Worm (Caenorhabditis elegans) whole organism, L3 larva: ENCODE data around the gene lips-9.
A peak's percentile ranks its signal among the peaks of the same experiment; 100 is the strongest.

ENCODE experiments used
- R02D3.7 ChIP-seq: fragments of 150-350 bp; optimal IDR thresholded peaks from 2 replicates; lab custom pipeline; 2014; ENCODE audit warnings: missing biosample characterization, missing genetic modification characterization
- aly-2 ChIP-seq: fragments of 150-350 bp; optimal IDR thresholded peaks from 2 replicates; lab custom pipeline; 2014; ENCODE audit warnings: missing biosample characterization, missing genetic modification characterization
- ama-1 ChIP-seq: fragments of 150-350 bp; optimal IDR thresholded peaks from 2 replicates; lab custom pipeline; 2018
- ceh-28 ChIP-seq: fragments of 150-350 bp; optimal IDR thresholded peaks from 2 replicates; lab custom pipeline; 2014; ENCODE audit warnings: missing biosample characterization, missing genetic modification reagents, missing genetic modification characterization
- ceh-9 ChIP-seq: sonication (generic microtip); optimal IDR thresholded peaks from 2 replicates; lab custom pipeline; 2018; ENCODE audit warnings: missing biosample characterization, missing genetic modification characterization
- daf-12 ChIP-seq: fragments of 150-350 bp; optimal IDR thresholded peaks from 2 replicates; lab custom pipeline; 2014; ENCODE audit warnings: missing biosample characterization, missing genetic modification reagents, missing genetic modification characterization
- egl-27 ChIP-seq: sonication (generic microtip); optimal IDR thresholded peaks from 4 replicates; lab custom pipeline; 2017; ENCODE audit warnings: missing biosample characterization, missing genetic modification reagents, missing genetic modification characterization
- egl-5 ChIP-seq: fragments of 150-350 bp; optimal IDR thresholded peaks from 2 replicates; lab custom pipeline; 2017; ENCODE audit warnings: missing biosample characterization, missing genetic modification reagents, missing genetic modification characterization, inconsistent platforms
- elt-1 ChIP-seq: fragments of 150-350 bp; optimal IDR thresholded peaks from 2 replicates; lab custom pipeline; 2014; ENCODE audit warnings: missing biosample characterization, missing genetic modification characterization
- elt-2 ChIP-seq: sonication (generic microtip); optimal IDR thresholded peaks from 2 replicates; lab custom pipeline; 2016; ENCODE audit warnings: missing genetic modification reagents, mild to moderate bottlenecking, missing genetic modification characterization, missing compliant biosample characterization
- elt-3 ChIP-seq, 3 experiments: fragments of 150-350 bp in 1 of 3; sonication (generic microtip) in 2 of 3; optimal IDR thresholded peaks; 2 replicates in 2 of 3; 4 replicates in 1 of 3; lab custom pipeline; 2014 to 2017; ENCODE audit warnings: missing biosample characterization in 3 of 3, missing genetic modification characterization in 3 of 3
- eor-1 ChIP-seq, 2 experiments: fragments of 150-350 bp; optimal IDR thresholded peaks; 2 replicates each; lab custom pipeline; 2014 to 2018; ENCODE audit warnings: missing biosample characterization in 2 of 2, missing genetic modification characterization in 2 of 2
- fkh-2 ChIP-seq: fragments of 150-350 bp; optimal IDR thresholded peaks from 2 replicates; lab custom pipeline; 2014; ENCODE audit warnings: missing biosample characterization, missing genetic modification reagents, missing genetic modification characterization
- fos-1 ChIP-seq: fragments of 150-350 bp; optimal IDR thresholded peaks from 2 replicates; lab custom pipeline; 2014; ENCODE audit warnings: missing biosample characterization, missing genetic modification characterization
- hmg-11 ChIP-seq: sonication (generic microtip); optimal IDR thresholded peaks from 2 replicates; lab custom pipeline; 2016; ENCODE audit warnings: missing genetic modification characterization, missing compliant biosample characterization
- jun-1 ChIP-seq: fragments of 150-350 bp; optimal IDR thresholded peaks from 2 replicates; lab custom pipeline; 2014; ENCODE audit warnings: missing biosample characterization, missing genetic modification reagents, missing genetic modification characterization
- lin-15B ChIP-seq: fragments of 150-350 bp; optimal IDR thresholded peaks from 2 replicates; lab custom pipeline; 2014; ENCODE audit warnings: missing biosample characterization, missing genetic modification characterization
- lin-39 ChIP-seq: fragments of 150-350 bp; optimal IDR thresholded peaks from 2 replicates; lab custom pipeline; 2018; ENCODE audit warnings: missing biosample characterization, missing genetic modification reagents, missing genetic modification characterization
- mml-1 ChIP-seq: fragments of 150-350 bp; sonication (generic microtip); optimal IDR thresholded peaks from 3 replicates; lab custom pipeline; 2014; ENCODE audit warnings: missing biosample characterization, missing genetic modification characterization
- nfya-1 ChIP-seq: sonication (generic microtip); optimal IDR thresholded peaks from 2 replicates; lab custom pipeline; 2017; ENCODE audit warnings: missing genetic modification characterization, mild to moderate bottlenecking, missing compliant biosample characterization, antibody characterized with exemption, moderate library complexity; ENCODE audit not compliant: insufficient read depth
- nhr-11 ChIP-seq: fragments of 150-350 bp; optimal IDR thresholded peaks from 2 replicates; lab custom pipeline; 2014; ENCODE audit warnings: missing biosample characterization, missing genetic modification characterization
- nhr-12 ChIP-seq: fragments of 150-350 bp; optimal IDR thresholded peaks from 2 replicates; lab custom pipeline; 2014; ENCODE audit warnings: missing biosample characterization, missing genetic modification characterization
- nhr-237 ChIP-seq: fragments of 150-350 bp; optimal IDR thresholded peaks from 2 replicates; lab custom pipeline; 2014; ENCODE audit warnings: missing biosample characterization, missing genetic modification characterization
- nhr-28 ChIP-seq: fragments of 150-350 bp; optimal IDR thresholded peaks from 2 replicates; lab custom pipeline; 2014; ENCODE audit warnings: missing biosample characterization, missing genetic modification characterization
- nhr-76 ChIP-seq: fragments of 150-350 bp; sonication (generic microtip); optimal IDR thresholded peaks from 5 replicates; lab custom pipeline; 2014; ENCODE audit warnings: missing biosample characterization, missing genetic modification characterization
- pha-4 ChIP-seq: fragments of 150-350 bp; optimal IDR thresholded peaks from 2 replicates; lab custom pipeline; 2014; ENCODE audit warnings: missing biosample characterization, missing genetic modification reagents, missing genetic modification characterization
- pqm-1 ChIP-seq: fragments of 150-350 bp; optimal IDR thresholded peaks from 2 replicates; lab custom pipeline; 2017; ENCODE audit warnings: missing biosample characterization, missing genetic modification characterization, inconsistent platforms
- sea-2 ChIP-seq: fragments of 150-350 bp; sonication (generic microtip); optimal IDR thresholded peaks from 4 replicates; lab custom pipeline; 2014; ENCODE audit warnings: missing biosample characterization, missing genetic modification reagents, missing genetic modification characterization
- tbx-2 ChIP-seq: sonication (generic microtip); optimal IDR thresholded peaks from 2 replicates; lab custom pipeline; 2016; ENCODE audit warnings: mild to moderate bottlenecking, missing genetic modification characterization, missing compliant biosample characterization
- unc-39 ChIP-seq: sonication (generic microtip); optimal IDR thresholded peaks from 4 replicates; lab custom pipeline; 2017; ENCODE audit warnings: missing biosample characterization, missing genetic modification characterization
- unc-62 ChIP-seq: fragments of 150-350 bp; sonication (generic microtip); optimal IDR thresholded peaks from 4 replicates; lab custom pipeline; 2014; ENCODE audit warnings: missing biosample characterization, missing genetic modification reagents, missing genetic modification characterization
- ztf-4 ChIP-seq: fragments of 150-350 bp; optimal IDR thresholded peaks from 2 replicates; lab custom pipeline; 2014; ENCODE audit warnings: missing biosample characterization, missing genetic modification characterization

lips-9 gene

ce11 chrII:12897942-12898341 is 37.2 kb downstream of the lips-9 start, which contains the start of gene clec-64:
TSS of gene clec-64 (plus strand) at chrII:12898242.
- no peak for TF ChIP-seq unc-39 (tag; lab: Kevin White, UChicago)
- peak; percentile 31 for TF ChIP-seq elt-2 (tag; lab: Kevin White, UChicago)
- no peak for TF ChIP-seq pqm-1 (tag; lab: Kevin White, UChicago)

- TF ChIP-seq elt-3 (tag; optimal IDR thresholded peaks at IDR 0.05; lab: Kevin White, UChicago) (no peak), daf-12 (tag; lab: Kevin White, UChicago) (no peak), unc-39 (tag; lab: Kevin White, UChicago) (no peak), egl-27 (no peak), lin-39 (tag; lab: Kevin White, UChicago) (no peak), pqm-1 (tag; lab: Kevin White, UChicago) (no peak), R02D3.7 (tag; lab: Kevin White, UChicago) (no peak), sea-2 (GFP tag; lab: Kevin White, UChicago) (no peak), lin-15B (no peak), aly-2 (tag; lab: Kevin White, UChicago) (no peak), ztf-4 (tag; lab: Kevin White, UChicago) (no peak), mml-1 (tag; lab: Kevin White, UChicago) (no peak), nhr-28 (tag; lab: Kevin White, UChicago) (no peak)
Observed at ce11 chrII:12897361-12897760, 37.8 kb downstream of the lips-9 start.

DNA sequence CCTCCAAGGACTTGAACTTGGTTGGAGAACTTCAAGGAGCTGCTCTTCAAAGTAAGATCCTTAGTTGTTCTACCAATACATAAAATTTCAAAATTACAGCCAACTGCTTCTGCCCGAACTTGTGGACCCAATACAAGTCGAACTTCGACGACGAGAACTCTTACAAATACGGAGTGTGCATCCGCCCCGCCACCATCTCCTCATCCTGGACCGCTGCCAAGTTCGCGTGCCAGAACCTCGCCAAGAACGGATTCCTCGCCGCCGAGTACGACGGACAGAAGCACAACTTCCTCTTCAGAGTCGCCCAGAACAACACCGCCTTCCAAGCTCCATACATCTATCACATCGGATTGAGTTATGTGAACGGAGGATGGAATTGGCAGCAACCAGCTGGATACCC is 38.5 kb downstream of the lips-9 start:
- TF ChIP-seq nhr-76 (tag; lab: Kevin White, UChicago) (no peak), unc-39 (tag; lab: Kevin White, UChicago) (no peak), egl-27 (no peak), ztf-4 (tag; lab: Kevin White, UChicago) (no peak), pqm-1 (tag; lab: Kevin White, UChicago) (no peak), nhr-12 (no peak), ceh-28 (tag; lab: Kevin White, UChicago) (no peak), nhr-11 (no peak)

DNA sequence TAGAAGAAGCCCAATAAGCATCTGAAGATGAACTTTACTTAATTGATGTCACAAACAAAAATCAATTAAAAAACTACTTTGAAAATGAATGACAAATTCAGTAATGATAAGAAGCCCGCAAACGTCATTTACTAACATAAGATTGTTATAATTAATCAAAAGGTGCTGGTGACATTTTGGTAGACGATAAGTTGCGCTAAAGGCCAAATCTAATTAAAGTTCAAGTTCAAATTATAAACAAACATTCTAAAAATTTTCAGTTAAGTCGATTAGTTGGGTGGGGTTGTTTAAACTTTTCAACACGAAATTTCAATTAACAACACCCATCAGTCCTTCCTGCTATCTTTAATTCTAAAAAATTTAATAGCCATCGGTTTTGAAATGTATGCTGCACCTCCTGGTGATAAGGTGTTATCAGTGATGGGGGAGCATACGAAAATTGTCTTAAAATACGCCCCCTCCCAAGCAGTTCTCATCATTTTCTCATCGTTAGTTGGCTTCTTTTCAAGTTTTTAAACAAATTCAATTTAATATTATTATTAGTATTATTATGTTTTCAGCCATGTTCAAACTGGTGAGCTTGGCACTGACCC is 40.0 kb downstream of the lips-9 start, which contains the start of the genes clec-62 and clec-63:
Gene clec-62 (minus strand): TSS at position 51 of the 593 bp plus-strand sequence.
Gene clec-63 (plus strand): TSS at position 561 of the 593 bp plus-strand sequence.
- TF ChIP-seq hmg-11 (tag; lab: Kevin White, UChicago) (no peak), ama-1 (lab: Kevin White, UChicago) (no peak), egl-5 (tag; lab: Kevin White, UChicago) (no peak), nfya-1 (no peak), fkh-2 (tag; lab: Kevin White, UChicago) (no peak), pqm-1 (tag; lab: Kevin White, UChicago) (peak; percentile 72), nhr-237 (tag; lab: Kevin White, UChicago) (no peak), ceh-9 (tag; lab: Kevin White, UChicago) (no peak), elt-2 (tag; lab: Kevin White, UChicago) (peak; percentile 96), pha-4 (tag; lab: Kevin White, UChicago) (peak; percentile 39), aly-2 (tag; lab: Kevin White, UChicago) (no peak), jun-1 (peak; percentile 30), fos-1 (no peak)
- TF ChIP-seq, all 47 proteins: peak for 4

DNA sequence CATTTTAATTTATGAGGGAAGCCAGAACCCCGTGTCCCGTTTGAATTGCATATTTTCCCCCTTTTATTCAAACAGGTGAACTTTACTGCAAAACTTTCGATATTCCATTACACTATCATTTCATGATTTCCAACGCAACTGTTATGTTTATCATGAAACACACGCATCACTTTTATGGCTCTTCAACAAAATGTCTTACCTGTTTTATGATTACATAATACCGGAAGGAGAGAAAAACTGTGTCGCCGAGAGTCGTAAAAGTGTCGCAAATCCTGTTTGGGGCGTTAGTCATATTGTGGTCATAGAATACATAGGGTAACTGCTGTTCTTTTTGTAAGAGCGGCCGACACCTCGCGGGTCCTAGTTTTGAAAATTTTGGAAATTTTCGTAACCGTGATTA is 42.8 kb downstream of the lips-9 start:
- TF ChIP-seq sea-2 (GFP tag; lab: Kevin White, UChicago) (no peak), elt-1 (no peak), elt-2 (tag; lab: Kevin White, UChicago) (peak; percentile 57), pqm-1 (tag; lab: Kevin White, UChicago) (peak; percentile 18), nhr-28 (tag; lab: Kevin White, UChicago) (no peak), unc-62 (GFP tag; lab: Kevin White, UChicago) (no peak), daf-12 (tag; lab: Kevin White, UChicago) (no peak), ztf-4 (tag; lab: Kevin White, UChicago) (no peak), R02D3.7 (tag; lab: Kevin White, UChicago) (no peak), ama-1 (lab: Kevin White, UChicago) (no peak), eor-1 (tag; optimal IDR thresholded peaks at IDR 0.05; lab: Kevin White, UChicago) (no peak), jun-1 (peak; percentile 26), nhr-11 (no peak), tbx-2 (tag; lab: Kevin White, UChicago) (no peak)
